Fruit fly (Drosophila melanogaster) whole organism, embryonic: ENCODE data around the gene CG7715.

ENCODE experiments used
- Asciz ChIP-seq: fragments of 200-800 bp; sonication (Bioruptor generic); optimal IDR thresholded peaks from 2 replicates; lab custom pipeline; 2017; ENCODE audit warnings: missing biosample characterization, mild to moderate bottlenecking, missing genetic modification characterization, missing genetic modification reagents
- Bteb2 ChIP-seq: fragments of 200-800 bp; sonication (Bioruptor generic); optimal IDR thresholded peaks from 2 replicates; lab custom pipeline; 2016; ENCODE audit warnings: missing biosample characterization, missing genetic modification characterization
- CG10654 ChIP-seq: fragments of 200-800 bp; sonication (Bioruptor generic); optimal IDR thresholded peaks from 2 replicates; lab custom pipeline; 2016; ENCODE audit warnings: missing biosample characterization, missing genetic modification characterization
- CG10979 ChIP-seq: fragments of 200-800 bp; sonication (Bioruptor generic); optimal IDR thresholded peaks from 2 replicates; lab custom pipeline; 2018; ENCODE audit warnings: missing biosample characterization, mild to moderate bottlenecking, missing genetic modification characterization, moderate library complexity
- CG12659 ChIP-seq: fragments of 200-800 bp; sonication (Bioruptor generic); optimal IDR thresholded peaks from 3 replicates; lab custom pipeline; 2017; ENCODE audit warnings: mild to moderate bottlenecking, missing biosample characterization, missing genetic modification reagents, missing genetic modification characterization
- CG13287 ChIP-seq: fragments of 200-800 bp; sonication (Bioruptor generic); IDR thresholded peaks from 2 replicates; pipeline ENCODE4 v1.3.6; 2022; ENCODE audit warnings: missing biosample characterization, missing genetic modification characterization; ENCODE audit not compliant: partially characterized antibody
- CG14710 ChIP-seq: fragments of 200-800 bp; sonication (Bioruptor generic); optimal IDR thresholded peaks from 3 replicates; lab custom pipeline; 2019; ENCODE audit warnings: missing biosample characterization, mild to moderate bottlenecking, missing genetic modification characterization, moderate library complexity
- CG14965 ChIP-seq: fragments of 200-800 bp; sonication (Bioruptor generic); optimal IDR thresholded peaks from 2 replicates; lab custom pipeline; 2016; ENCODE audit warnings: missing biosample characterization, missing genetic modification characterization, borderline replicate concordance
- CG16779 ChIP-seq: fragments of 200-800 bp; sonication (Bioruptor generic); IDR thresholded peaks from 2 replicates; pipeline ENCODE4 v1.3.6; 2022; ENCODE audit warnings: missing biosample characterization, missing genetic modification characterization
- CG16813 ChIP-seq: fragments of 200-800 bp; sonication (Bioruptor generic); IDR thresholded peaks from 3 replicates; pipeline ENCODE4 v1.3.6; 2022; ENCODE audit warnings: missing biosample characterization, missing genetic modification characterization; ENCODE audit not compliant: partially characterized antibody
- CG18476 ChIP-seq: fragments of 200-800 bp; sonication (Bioruptor generic); optimal IDR thresholded peaks from 2 replicates; lab custom pipeline; 2016; ENCODE audit warnings: missing biosample characterization, mild to moderate bottlenecking, missing genetic modification characterization
- CG30403 ChIP-seq: fragments of 200-800 bp; sonication (Bioruptor generic); optimal IDR thresholded peaks from 3 replicates; lab custom pipeline; 2016; ENCODE audit warnings: missing biosample characterization, missing genetic modification characterization
- CG3847 ChIP-seq: fragments of 200-800 bp; sonication (Bioruptor generic); IDR thresholded peaks from 2 replicates; pipeline ENCODE4 v1.3.6; 2022; ENCODE audit warnings: missing biosample characterization, missing genetic modification characterization
- CG5180 ChIP-seq: fragments of 200-800 bp; sonication (Bioruptor generic); optimal IDR thresholded peaks from 3 replicates; lab custom pipeline; 2017; ENCODE audit warnings: missing biosample characterization, missing genetic modification characterization, mild to moderate bottlenecking, moderate library complexity, missing genetic modification reagents
- CG6683 ChIP-seq: fragments of 200-800 bp; sonication (Bioruptor generic); optimal IDR thresholded peaks from 2 replicates; lab custom pipeline; 2017; ENCODE audit warnings: missing biosample characterization, mild to moderate bottlenecking, missing genetic modification characterization, missing genetic modification reagents
- CG7357 ChIP-seq: fragments of 200-800 bp; sonication (Bioruptor generic); IDR thresholded peaks from 3 replicates; pipeline ENCODE4 v1.3.6; 2022; ENCODE audit warnings: missing biosample characterization, missing genetic modification characterization
- CG9609 ChIP-seq: fragments of 200-800 bp; sonication (Bioruptor generic); optimal IDR thresholded peaks from 3 replicates; lab custom pipeline; 2016; ENCODE audit warnings: missing biosample characterization, missing genetic modification characterization
- CG9876 ChIP-seq: fragments of 200-800 bp; sonication (Bioruptor generic); optimal IDR thresholded peaks from 2 replicates; lab custom pipeline; 2016; ENCODE audit warnings: missing biosample characterization, missing genetic modification characterization
- CG9932 ChIP-seq: fragments of 200-800 bp; sonication (Bioruptor generic); IDR thresholded peaks from 2 replicates; pipeline ENCODE4 v1.3.6; 2022; ENCODE audit warnings: missing biosample characterization, missing genetic modification characterization
- Dref ChIP-seq: fragments of 200-800 bp; sonication (Bioruptor generic); IDR thresholded peaks from 2 replicates; pipeline ENCODE4 v1.3.6; 2022; ENCODE audit warnings: missing biosample characterization, missing genetic modification characterization
- Fer3 ChIP-seq: fragments of 200-800 bp; sonication (Bioruptor generic); optimal IDR thresholded peaks from 2 replicates; lab custom pipeline; 2018; ENCODE audit warnings: missing biosample characterization, mild to moderate bottlenecking, missing genetic modification characterization, moderate library complexity
- Hand ChIP-seq: fragments of 200-800 bp; sonication (Bioruptor generic); optimal IDR thresholded peaks from 2 replicates; lab custom pipeline; 2017; ENCODE audit warnings: mild to moderate bottlenecking, missing biosample characterization, missing genetic modification reagents, missing genetic modification characterization
- Hey ChIP-seq: fragments of 200-800 bp; sonication (Bioruptor generic); optimal IDR thresholded peaks from 3 replicates; lab custom pipeline; 2018; ENCODE audit warnings: missing biosample characterization, mild to moderate bottlenecking, missing genetic modification characterization
- Hr39 ChIP-seq: fragments of >200 bp; optimal IDR thresholded peaks from 2 replicates; lab custom pipeline; 2017
- Jarid2 ChIP-seq: fragments of 200-800 bp; sonication (Bioruptor generic); optimal IDR thresholded peaks from 3 replicates; lab custom pipeline; 2017; ENCODE audit warnings: mild to moderate bottlenecking, missing biosample characterization, missing genetic modification reagents, missing genetic modification characterization
- Kr ChIP-seq: fragments of 200-800 bp; sonication (Bioruptor generic); optimal IDR thresholded peaks from 2 replicates; lab custom pipeline; 2017; ENCODE audit warnings: missing biosample characterization, mild to moderate bottlenecking, missing genetic modification characterization
- MTF-1 ChIP-seq: fragments of 200-800 bp; sonication (Bioruptor generic); optimal IDR thresholded peaks from 2 replicates; lab custom pipeline; 2018; ENCODE audit warnings: missing biosample characterization, mild to moderate bottlenecking, missing genetic modification characterization, borderline replicate concordance
- Meics ChIP-seq: fragments of 200-800 bp; sonication (Bioruptor generic); optimal IDR thresholded peaks from 2 replicates; lab custom pipeline; 2017; ENCODE audit warnings: missing biosample characterization, mild to moderate bottlenecking, missing genetic modification characterization
- Myb ChIP-seq: fragments of 200-800 bp; sonication (Bioruptor generic); optimal IDR thresholded peaks from 2 replicates; lab custom pipeline; 2016; ENCODE audit warnings: missing biosample characterization, missing genetic modification characterization
- NK7.1 ChIP-seq: fragments of 200-800 bp; sonication (Bioruptor generic); optimal IDR thresholded peaks from 3 replicates; lab custom pipeline; 2016; ENCODE audit warnings: missing biosample characterization, missing genetic modification characterization
- Xbp1 ChIP-seq: fragments of 200-800 bp; sonication (Bioruptor generic); optimal IDR thresholded peaks from 3 replicates; lab custom pipeline; 2016; ENCODE audit warnings: missing biosample characterization, mild to moderate bottlenecking, missing genetic modification characterization
- YL-1 ChIP-seq: fragments of 200-800 bp; sonication (Bioruptor generic); optimal IDR thresholded peaks from 3 replicates; lab custom pipeline; 2017; ENCODE audit warnings: missing biosample characterization, mild to moderate bottlenecking, missing genetic modification characterization
- az2 ChIP-seq: fragments of 200-800 bp; sonication (Bioruptor generic); optimal IDR thresholded peaks from 3 replicates; lab custom pipeline; 2016; ENCODE audit warnings: missing biosample characterization, missing genetic modification characterization
- chm ChIP-seq: fragments of 200-800 bp; sonication (Bioruptor generic); IDR thresholded peaks from 2 replicates; pipeline ENCODE4 v1.3.6; 2022; ENCODE audit warnings: missing biosample characterization, missing genetic modification characterization
- danr ChIP-seq: fragments of 200-800 bp; sonication (Bioruptor generic); IDR thresholded peaks from 2 replicates; pipeline ENCODE4 v1.3.6; 2022; ENCODE audit warnings: missing biosample characterization, missing genetic modification characterization
- dm ChIP-seq: fragments of 200-800 bp; sonication (Bioruptor generic); optimal IDR thresholded peaks from 3 replicates; lab custom pipeline; 2016; ENCODE audit warnings: missing biosample characterization, missing genetic modification characterization
- fd64A ChIP-seq: fragments of 200-800 bp; sonication (Bioruptor generic); optimal IDR thresholded peaks from 3 replicates; lab custom pipeline; 2018; ENCODE audit warnings: missing biosample characterization, mild to moderate bottlenecking, missing genetic modification characterization
- gro ChIP-seq: fragments of 200-800 bp; sonication (Bioruptor generic); optimal IDR thresholded peaks from 2 replicates; lab custom pipeline; 2016; ENCODE audit warnings: missing biosample characterization, missing genetic modification characterization
- her ChIP-seq: fragments of 200-800 bp; sonication (Bioruptor generic); optimal IDR thresholded peaks from 2 replicates; lab custom pipeline; 2016; ENCODE audit warnings: missing biosample characterization, missing genetic modification characterization
- insv ChIP-seq, 2 experiments: fragments of 200-800 bp; sonication (Bioruptor generic); optimal IDR thresholded peaks; 3 replicates each; lab custom pipeline; 2016 to 2018; ENCODE audit warnings: missing biosample characterization in 2 of 2, missing genetic modification characterization in 2 of 2
- knrl ChIP-seq: fragments of 200-800 bp; sonication (Bioruptor generic); IDR thresholded peaks from 3 replicates; pipeline ENCODE4 v1.3.6; 2022; ENCODE audit warnings: missing biosample characterization, missing genetic modification characterization; ENCODE audit not compliant: partially characterized antibody
- lab ChIP-seq: fragments of 200-800 bp; sonication (Bioruptor generic); optimal IDR thresholded peaks from 3 replicates; lab custom pipeline; 2017; ENCODE audit warnings: missing biosample characterization, missing genetic modification characterization, mild to moderate bottlenecking, moderate library complexity, missing genetic modification reagents
- lola ChIP-seq, 3 experiments: fragments of >200 bp in 2 of 3; fragments of 200-800 bp in 1 of 3; sonication (Bioruptor generic) in 1 of 3; optimal IDR thresholded peaks; 2 replicates each; lab custom pipeline; 2017 to 2019; ENCODE audit warnings: missing biosample characterization in 3 of 3, missing genetic modification characterization in 3 of 3, mild to moderate bottlenecking in 1 of 3, moderate library complexity in 1 of 3
- mld ChIP-seq: fragments of 200-800 bp; sonication (Bioruptor generic); IDR thresholded peaks from 3 replicates; pipeline ENCODE4 v1.3.6; 2022; ENCODE audit warnings: missing biosample characterization, missing genetic modification characterization; ENCODE audit not compliant: partially characterized antibody
- pnt ChIP-seq: fragments of 200-800 bp; sonication (Bioruptor generic); optimal IDR thresholded peaks from 3 replicates; lab custom pipeline; 2016; ENCODE audit warnings: missing biosample characterization, missing genetic modification characterization
- prd ChIP-seq, 3 experiments: fragments of >200 bp in 2 of 3; fragments of 200-800 bp in 1 of 3; sonication (Bioruptor generic) in 1 of 3; optimal IDR thresholded peaks in 2 of 3; IDR thresholded peaks in 1 of 3; 2 replicates in 2 of 3; 3 replicates in 1 of 3; pipeline versions ENCODE4 v1.3.6 to Lab custom; 2017 to 2022; ENCODE audit warnings: missing biosample characterization in 1 of 3, missing genetic modification characterization in 1 of 3
- slbo ChIP-seq: fragments of 200-800 bp; sonication (Bioruptor generic); IDR thresholded peaks from 2 replicates; pipeline ENCODE4 v1.3.6; 2022; ENCODE audit warnings: missing biosample characterization, missing genetic modification characterization
- trem ChIP-seq: fragments of 200-800 bp; optimal IDR thresholded peaks from 3 replicates; lab custom pipeline; 2019; ENCODE audit warnings: missing biosample characterization, mild to moderate bottlenecking, missing genetic modification characterization, moderate library complexity
- ttk ChIP-seq: fragments of 200-800 bp; sonication (Bioruptor generic); IDR thresholded peaks from 2 replicates; pipeline ENCODE4 v2.1.2; 2022; ENCODE audit warnings: missing biosample characterization, missing genetic modification characterization

The CG7715 gene

DNA sequence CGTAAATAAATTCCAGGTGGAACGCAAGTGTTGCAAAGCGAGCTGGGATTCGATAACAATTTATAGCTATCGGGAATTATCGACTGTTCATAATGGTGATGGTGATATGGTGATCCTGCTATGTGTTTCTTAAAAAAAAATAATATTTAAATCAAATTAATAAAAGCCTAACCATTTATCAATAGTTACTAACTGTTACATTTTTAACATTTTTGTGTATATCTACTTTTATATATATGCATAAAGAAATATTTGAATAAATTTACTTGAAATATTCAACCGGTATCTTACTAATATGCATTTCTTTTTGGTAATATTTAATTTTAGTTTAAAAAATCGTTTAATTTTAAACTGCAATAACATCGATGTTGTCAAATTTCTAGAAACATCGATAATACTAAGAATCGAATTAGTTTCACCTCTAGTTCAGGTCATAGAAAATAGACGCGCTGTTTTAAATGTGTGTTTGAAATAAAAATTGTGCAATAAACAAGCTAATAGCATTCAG is 17.7 kb upstream of the CG7715 start, which contains the start of the genes PGS1 and gwl (continued):
- no peak for TF ChIP-seq Kr (GFP tag; lab: Kevin White, UChicago)
- TF ChIP-seq Bteb2 (GFP tag; lab: Kevin White, UChicago): peak; percentile 64
- no peak for TF ChIP-seq Hey
- TF ChIP-seq mld (GFP tag; lab: Robert Waterston, UW): no peak
- TF ChIP-seq slbo: peak; percentile 91
- TF ChIP-seq CG6683: peak; percentile 26
- no peak for TF ChIP-seq MTF-1 (GFP tag; lab: Kevin White, UChicago)
- TF ChIP-seq pnt (GFP tag; lab: Kevin White, UChicago): no peak
- TF ChIP-seq lola (GFP tag; optimal IDR thresholded peaks at IDR 0.05; lab: Kevin White, UChicago): peak in 1 of 3 experiments; percentile 83
- TF ChIP-seq CG5180 (GFP tag; lab: Kevin White, UChicago): no peak
- no peak for TF ChIP-seq danr (GFP tag; lab: Robert Waterston, UW)
- TF ChIP-seq Hand (GFP tag; lab: Kevin White, UChicago): no peak
- TF ChIP-seq ttk (GFP tag; lab: Robert Waterston, UW): peak; percentile 87
- peak; percentile 91 for TF ChIP-seq CG9932 (GFP tag; lab: Robert Waterston, UW)
- TF ChIP-seq her (GFP tag; lab: Kevin White, UChicago): no peak
- peak; percentile 72 for TF ChIP-seq CG16813 (GFP tag; lab: Robert Waterston, UW)
- no peak for TF ChIP-seq CG9876
- no peak for TF ChIP-seq Jarid2 (GFP tag; lab: Kevin White, UChicago)
- no peak for TF ChIP-seq insv (GFP tag; optimal IDR thresholded peaks at IDR 0.05; lab: Kevin White, UChicago)
- peak; percentile 84 for TF ChIP-seq Xbp1 (GFP tag; lab: Kevin White, UChicago)
- peak; percentile 90 for TF ChIP-seq CG30403 (GFP tag; lab: Kevin White, UChicago)
- TF ChIP-seq CG7357 (GFP tag; lab: Robert Waterston, UW): peak; percentile 70; the same call in 1 of the 3 replicates
- TF ChIP-seq Myb (GFP tag; lab: Kevin White, UChicago): peak; percentile 40
- peak; percentile 65 for TF ChIP-seq trem
- peak; percentile 71 for TF ChIP-seq Dref (GFP tag; lab: Robert Waterston, UW)
- TF ChIP-seq lab (GFP tag; lab: Kevin White, UChicago): no peak
- peak; percentile 9 for TF ChIP-seq dm (GFP tag; lab: Kevin White, UChicago)
- peak; percentile 64 for TF ChIP-seq Meics
- no peak for TF ChIP-seq prd (optimal IDR thresholded peaks at IDR 0.05; lab: Kevin White, UChicago)
- peak; percentile 87 for TF ChIP-seq prd (GFP tag; IDR thresholded peaks at IDR 0.05; lab: Robert Waterston, UW)
- peak; percentile 80 for TF ChIP-seq az2
- TF ChIP-seq fd64A (GFP tag; lab: Kevin White, UChicago): no peak
- peak; percentile 89 for TF ChIP-seq CG14710 (tag; lab: Kevin White, UChicago)
- peak; percentile 75 for TF ChIP-seq CG10654 (GFP tag; lab: Kevin White, UChicago)
- TF ChIP-seq chm: peak; percentile 33; the same call in 1 of the 2 replicates
- TF ChIP-seq CG3847 (GFP tag; lab: Robert Waterston, UW): peak; percentile 88
- no peak for TF ChIP-seq gro (GFP tag; lab: Kevin White, UChicago)
- 0 out of 2 replicates have a peak, but pooled peaks have one; percentile 11 for TF ChIP-seq CG16779 (GFP tag; lab: Robert Waterston, UW)
- TF ChIP-seq YL-1 (GFP tag; lab: Kevin White, UChicago): no peak
- TF ChIP-seq CG10979 (tag; lab: Kevin White, UChicago): peak; percentile 66
- TF ChIP-seq CG13287 (GFP tag; lab: Robert Waterston, UW): peak; percentile 68
- no peak for TF ChIP-seq Hr39 (lab: Kevin White, UChicago)
- peak; percentile 82 for TF ChIP-seq CG12659
- peak; percentile 75 for TF ChIP-seq Fer3 (tag; lab: Kevin White, UChicago)
- TF ChIP-seq NK7.1 (GFP tag; lab: Kevin White, UChicago): no peak
- TF ChIP-seq CG14965 (GFP tag; lab: Kevin White, UChicago): no peak
- peak; percentile 71; the same call in 2 of the 3 replicates for TF ChIP-seq knrl (GFP tag; lab: Robert Waterston, UW)
- TF ChIP-seq Asciz (GFP tag; lab: Kevin White, UChicago): no peak
- TF ChIP-seq CG9609 (GFP tag; lab: Kevin White, UChicago): peak; percentile 25
- TF ChIP-seq CG18476 (GFP tag; lab: Kevin White, UChicago): peak; percentile 25
